Worm (Caenorhabditis elegans) whole organism, L4/young adult: ENCODE measurements around the gene wdr-4.

Experiments
- W03F9.2 ChIP-seq: fragments of 150-350 bp; optimal IDR thresholded peaks from 2 replicates; lab custom pipeline; 2014; ENCODE audit warnings: missing biosample characterization, missing genetic modification characterization
- dao-5 ChIP-seq: sonication (generic microtip); optimal IDR thresholded peaks from 2 replicates; lab custom pipeline; 2016; ENCODE audit warnings: missing genotype, missing genetic modification characterization, moderate library complexity, missing compliant biosample characterization
- him-1 ChIP-seq: sonication (generic microtip); optimal IDR thresholded peaks from 2 replicates; lab custom pipeline; 2016; ENCODE audit warnings: missing genotype, missing genetic modification reagents, missing genetic modification characterization, missing compliant biosample characterization

- TF ChIP-seq W03F9.2 (tag; lab: Kevin White, UChicago) (no peak), dao-5 (tag; lab: Kevin White, UChicago) (no peak), him-1 (tag; lab: Kevin White, UChicago) (no peak)
Measured at ce11 chrIII:6681790-6682189, 43.8 kb upstream of the wdr-4 start.
